Fruit fly (Drosophila melanogaster) whole organism, embryonic: ENCODE measurements around the gene Bap60.

Source experiments
- ATbp ChIP-seq: fragments of 200-800 bp; sonication (Bioruptor generic); optimal IDR thresholded peaks from 2 replicates; lab custom pipeline; 2017; ENCODE audit warnings: missing biosample characterization, mild to moderate bottlenecking, missing genetic modification characterization, missing genetic modification reagents
- Ada2b ChIP-seq: fragments of 200-800 bp; sonication (Bioruptor generic); IDR thresholded peaks from 2 replicates; pipeline ENCODE4 v1.3.6; 2022; ENCODE audit warnings: missing biosample characterization, missing genetic modification characterization
- Antp ChIP-seq: fragments of 200-800 bp; sonication (Bioruptor generic); optimal IDR thresholded peaks from 3 replicates; lab custom pipeline; 2016; ENCODE audit warnings: missing biosample characterization, missing genetic modification characterization
- Atf3 ChIP-seq: fragments of 200-800 bp; sonication (Bioruptor generic); optimal IDR thresholded peaks from 3 replicates; lab custom pipeline; 2016; ENCODE audit warnings: missing biosample characterization, missing genetic modification characterization
- CG10959 ChIP-seq: fragments of 200-800 bp; sonication (Bioruptor generic); IDR thresholded peaks from 2 replicates; pipeline ENCODE4 v1.3.6; 2022; ENCODE audit warnings: missing biosample characterization, missing genetic modification characterization
- CG11247 ChIP-seq: fragments of 200-800 bp; sonication (Bioruptor generic); IDR thresholded peaks from 2 replicates; pipeline ENCODE4 v1.3.6; 2022; ENCODE audit warnings: missing biosample characterization, missing genetic modification characterization
- CG11504 ChIP-seq: fragments of 200-800 bp; sonication (Bioruptor generic); optimal IDR thresholded peaks from 3 replicates; lab custom pipeline; 2019; ENCODE audit warnings: missing biosample characterization, mild to moderate bottlenecking, missing genetic modification characterization, moderate library complexity
- CG12104 ChIP-seq: fragments of 200-800 bp; sonication (Bioruptor generic); optimal IDR thresholded peaks from 3 replicates; lab custom pipeline; 2016; ENCODE audit warnings: missing biosample characterization, missing genetic modification characterization
- CG17385 ChIP-seq: fragments of 200-800 bp; sonication (Bioruptor generic); optimal IDR thresholded peaks from 3 replicates; lab custom pipeline; 2018; ENCODE audit warnings: missing biosample characterization, mild to moderate bottlenecking, missing genetic modification characterization
- CG18619 ChIP-seq: fragments of 200-800 bp; sonication (Bioruptor generic); optimal IDR thresholded peaks from 3 replicates; lab custom pipeline; 2017; ENCODE audit warnings: missing biosample characterization, mild to moderate bottlenecking, missing genetic modification characterization
- CG2120 ChIP-seq: fragments of 200-800 bp; sonication (Bioruptor generic); optimal IDR thresholded peaks from 3 replicates; lab custom pipeline; 2016; ENCODE audit warnings: missing biosample characterization, missing genetic modification characterization
- CG3163 ChIP-seq: fragments of 200-800 bp; sonication (Bioruptor generic); optimal IDR thresholded peaks from 3 replicates; lab custom pipeline; 2016; ENCODE audit warnings: missing biosample characterization, missing genetic modification characterization
- CG32767 ChIP-seq: fragments of 200-800 bp; sonication (Bioruptor generic); IDR thresholded peaks from 2 replicates; pipeline ENCODE4 v1.3.6; 2022; ENCODE audit warnings: missing biosample characterization, missing genetic modification characterization
- CG5180 ChIP-seq: fragments of 200-800 bp; sonication (Bioruptor generic); optimal IDR thresholded peaks from 3 replicates; lab custom pipeline; 2017; ENCODE audit warnings: missing biosample characterization, missing genetic modification characterization, mild to moderate bottlenecking, moderate library complexity, missing genetic modification reagents
- CG6254 ChIP-seq: fragments of 200-800 bp; sonication (Bioruptor generic); optimal IDR thresholded peaks from 3 replicates; lab custom pipeline; 2017; ENCODE audit warnings: mild to moderate bottlenecking, missing biosample characterization, missing genetic modification reagents, missing genetic modification characterization
- CG6765 ChIP-seq: fragments of 200-800 bp; sonication (Bioruptor generic); optimal IDR thresholded peaks from 3 replicates; lab custom pipeline; 2017; ENCODE audit warnings: missing biosample characterization, mild to moderate bottlenecking, missing genetic modification characterization
- CG6813 ChIP-seq: fragments of 200-800 bp; sonication (Bioruptor generic); optimal IDR thresholded peaks from 2 replicates; lab custom pipeline; 2017; ENCODE audit warnings: missing biosample characterization, missing genetic modification characterization, mild to moderate bottlenecking, moderate library complexity, missing genetic modification reagents
- CG7839 ChIP-seq: fragments of 200-800 bp; sonication (Bioruptor generic); optimal IDR thresholded peaks from 3 replicates; lab custom pipeline; 2018; ENCODE audit warnings: missing biosample characterization, mild to moderate bottlenecking, missing genetic modification characterization, moderate library complexity
- CG8359 ChIP-seq: fragments of 200-800 bp; sonication (Bioruptor generic); optimal IDR thresholded peaks from 2 replicates; lab custom pipeline; 2017; ENCODE audit warnings: missing biosample characterization, mild to moderate bottlenecking, missing genetic modification characterization, borderline replicate concordance
- CG9817 ChIP-seq: fragments of 200-800 bp; sonication (Bioruptor generic); optimal IDR thresholded peaks from 2 replicates; lab custom pipeline; 2018; ENCODE audit warnings: missing biosample characterization, mild to moderate bottlenecking, missing genetic modification characterization, moderate library complexity
- Chrac-16 ChIP-seq: fragments of 200-800 bp; sonication (Bioruptor generic); optimal IDR thresholded peaks from 3 replicates; lab custom pipeline; 2016; ENCODE audit warnings: missing biosample characterization, missing genetic modification characterization
- Dad ChIP-seq: fragments of 200-800 bp; sonication (Bioruptor generic); optimal IDR thresholded peaks from 3 replicates; lab custom pipeline; 2016; ENCODE audit warnings: missing biosample characterization, missing genetic modification characterization
- Elba2 ChIP-seq: fragments of 200-800 bp; sonication (Bioruptor generic); optimal IDR thresholded peaks from 3 replicates; lab custom pipeline; 2016; ENCODE audit warnings: missing biosample characterization, missing genetic modification characterization
- Gsc ChIP-seq: fragments of 200-800 bp; sonication (Bioruptor generic); IDR thresholded peaks from 2 replicates; pipeline ENCODE4 v1.3.6; 2022; ENCODE audit warnings: missing biosample characterization, missing genetic modification characterization
- Oli ChIP-seq: fragments of 200-800 bp; sonication (Bioruptor generic); optimal IDR thresholded peaks from 2 replicates; lab custom pipeline; 2018; ENCODE audit warnings: missing biosample characterization, mild to moderate bottlenecking, missing genetic modification characterization, moderate library complexity
- Optix ChIP-seq: fragments of 200-800 bp; sonication (Bioruptor generic); IDR thresholded peaks from 3 replicates; pipeline ENCODE4 v1.3.6; 2022; ENCODE audit warnings: missing biosample characterization, missing genetic modification characterization
- Pdp1 ChIP-seq, 2 experiments: fragments of 200-800 bp; sonication (Bioruptor generic); optimal IDR thresholded peaks; 3 replicates each; lab custom pipeline; 2016; ENCODE audit warnings: missing biosample characterization in 2 of 2, missing genetic modification characterization in 2 of 2, mild to moderate bottlenecking in 1 of 2, moderate library complexity in 1 of 2
- Rfx ChIP-seq: fragments of 200-800 bp; sonication (Bioruptor generic); IDR thresholded peaks from 2 replicates; pipeline ENCODE4 v1.3.6; 2022; ENCODE audit warnings: missing biosample characterization, missing genetic modification characterization
- Sin3A ChIP-seq: fragments of >200 bp; optimal IDR thresholded peaks from 2 replicates; lab custom pipeline; 2018
- Sry-δ ChIP-seq: fragments of 200-800 bp; sonication (Bioruptor generic); optimal IDR thresholded peaks from 2 replicates; lab custom pipeline; 2016; ENCODE audit warnings: missing biosample characterization, missing genetic modification characterization
- amos ChIP-seq: fragments of 200-800 bp; sonication (Bioruptor generic); IDR thresholded peaks from 2 replicates; pipeline ENCODE4 v1.3.6; 2022; ENCODE audit warnings: missing biosample characterization, missing genetic modification characterization; ENCODE audit not compliant: partially characterized antibody
- aop ChIP-seq: fragments of 200-800 bp; sonication (Bioruptor generic); IDR thresholded peaks from 2 replicates; pipeline ENCODE4 v1.3.6; 2022; ENCODE audit warnings: missing biosample characterization, missing genetic modification characterization
- bcd ChIP-seq: fragments of 200-800 bp; sonication (Bioruptor generic); optimal IDR thresholded peaks from 2 replicates; lab custom pipeline; 2017; ENCODE audit warnings: missing biosample characterization, mild to moderate bottlenecking, missing genetic modification characterization
- bowl ChIP-seq: fragments of 200-800 bp; sonication (Bioruptor generic); IDR thresholded peaks from 2 replicates; pipeline ENCODE4 v1.3.6; 2022; ENCODE audit warnings: missing biosample characterization, missing genetic modification characterization
- bsh ChIP-seq, 2 experiments: fragments of 200-800 bp; sonication (Bioruptor generic); optimal IDR thresholded peaks; 2 replicates each; lab custom pipeline; 2017 to 2018; ENCODE audit warnings: mild to moderate bottlenecking in 2 of 2, missing biosample characterization in 2 of 2, missing genetic modification characterization in 2 of 2, moderate library complexity in 1 of 2
- cwo ChIP-seq: fragments of 200-800 bp; sonication (Bioruptor generic); optimal IDR thresholded peaks from 3 replicates; lab custom pipeline; 2017; ENCODE audit warnings: missing biosample characterization, missing genetic modification characterization, mild to moderate bottlenecking, moderate library complexity, missing genetic modification reagents
- dmrt99B ChIP-seq: fragments of 200-800 bp; sonication (Bioruptor generic); optimal IDR thresholded peaks from 2 replicates; lab custom pipeline; 2018; ENCODE audit warnings: missing biosample characterization, mild to moderate bottlenecking, missing genetic modification characterization, moderate library complexity
- dysf ChIP-seq: fragments of 200-800 bp; sonication (Bioruptor generic); IDR thresholded peaks from 3 replicates; pipeline ENCODE4 v1.3.6; 2022; ENCODE audit warnings: missing biosample characterization, missing genetic modification characterization
- eyg ChIP-seq: fragments of 200-800 bp; sonication (Bioruptor generic); optimal IDR thresholded peaks from 3 replicates; lab custom pipeline; 2016; ENCODE audit warnings: missing biosample characterization, missing genetic modification characterization
- insv ChIP-seq, 2 experiments: fragments of 200-800 bp; sonication (Bioruptor generic); optimal IDR thresholded peaks; 3 replicates each; lab custom pipeline; 2016 to 2018; ENCODE audit warnings: missing biosample characterization in 2 of 2, missing genetic modification characterization in 2 of 2
- jigr1 ChIP-seq: fragments of 200-800 bp; sonication (Bioruptor generic); IDR thresholded peaks from 3 replicates; pipeline ENCODE4 v1.3.6; 2022; ENCODE audit warnings: missing biosample characterization, missing genetic modification characterization
- jing ChIP-seq: fragments of 200-800 bp; sonication (Bioruptor generic); optimal IDR thresholded peaks from 2 replicates; lab custom pipeline; 2018; ENCODE audit warnings: missing biosample characterization, mild to moderate bottlenecking, missing genetic modification characterization
- nerfin-1 ChIP-seq: fragments of 200-800 bp; sonication (Bioruptor generic); optimal IDR thresholded peaks from 3 replicates; lab custom pipeline; 2019; ENCODE audit warnings: missing biosample characterization, mild to moderate bottlenecking, missing genetic modification characterization, moderate library complexity
- nmo ChIP-seq: fragments of 200-800 bp; sonication (Bioruptor generic); optimal IDR thresholded peaks from 2 replicates; lab custom pipeline; 2018; ENCODE audit warnings: missing biosample characterization, mild to moderate bottlenecking, missing genetic modification characterization, moderate library complexity
- sens ChIP-seq: fragments of 200-800 bp; sonication (Bioruptor generic); peaks from one replicate; lab custom pipeline; 2016; ENCODE audit warnings: missing biosample characterization, missing genetic modification characterization
- seq ChIP-seq: fragments of 200-800 bp; sonication (Bioruptor generic); IDR thresholded peaks from 2 replicates; pipeline ENCODE4 v1.3.6; 2022; ENCODE audit warnings: missing biosample characterization, missing genetic modification characterization
- tap ChIP-seq: fragments of 200-800 bp; optimal IDR thresholded peaks from 3 replicates; lab custom pipeline; 2019; ENCODE audit warnings: missing biosample characterization, mild to moderate bottlenecking, missing genetic modification characterization, moderate library complexity
- trem ChIP-seq: fragments of 200-800 bp; optimal IDR thresholded peaks from 3 replicates; lab custom pipeline; 2019; ENCODE audit warnings: missing biosample characterization, mild to moderate bottlenecking, missing genetic modification characterization, moderate library complexity
- wdn ChIP-seq: fragments of 200-800 bp; sonication (Bioruptor generic); IDR thresholded peaks from 2 replicates; pipeline ENCODE4 v1.3.6; 2022; ENCODE audit warnings: missing biosample characterization, missing genetic modification characterization
- zfh1 ChIP-seq: fragments of 200-800 bp; sonication (Bioruptor generic); IDR thresholded peaks from 3 replicates; pipeline ENCODE4 v1.3.6; 2022; ENCODE audit warnings: missing biosample characterization, missing genetic modification characterization

The Bap60 gene

DNA sequence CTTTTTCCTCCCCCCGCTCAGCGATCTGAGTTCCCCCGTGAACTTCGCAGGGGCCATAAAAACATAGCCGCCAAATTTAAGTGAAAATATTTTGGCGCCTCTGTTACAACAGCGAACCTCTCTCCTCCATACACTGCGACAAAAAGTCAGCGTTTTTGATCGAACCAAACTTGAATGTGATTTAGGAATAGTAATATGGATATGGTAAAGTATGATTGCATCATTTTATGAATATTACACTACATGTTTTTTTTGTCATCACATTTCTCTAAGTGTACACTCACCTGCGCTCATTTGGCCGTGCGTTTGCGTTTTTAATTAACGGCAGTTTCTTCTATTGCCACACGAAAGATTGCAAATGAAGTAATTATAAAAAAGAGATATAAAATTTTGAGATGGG, 23.6 kb downstream of the Bap60 start (continued):
- TF ChIP-seq tap (tag; lab: Kevin White, UChicago) (peak; percentile 42), wdn (GFP tag; lab: Robert Waterston, UW) (0 out of 2 replicates have a peak, but pooled peaks have one; percentile 8), cwo (peak; percentile 39), CG11504 (tag; lab: Kevin White, UChicago) (peak; percentile 79), CG18619 (GFP tag; lab: Kevin White, UChicago) (peak; percentile 9), sens (GFP tag; lab: Kevin White, UChicago) (peak; percentile 90), Pdp1 (GFP tag; optimal IDR thresholded peaks at IDR 0.05; lab: Kevin White, UChicago) (peak; percentile 33 to 44), trem (tag; lab: Kevin White, UChicago) (no peak), aop (GFP tag; lab: Robert Waterston, UW) (no peak), CG9817 (peak; percentile 26), Chrac-16 (GFP tag; lab: Kevin White, UChicago) (peak; percentile 46), insv (GFP tag; optimal IDR thresholded peaks at IDR 0.05; lab: Kevin White, UChicago) (no peak), dmrt99B (tag; lab: Kevin White, UChicago) (peak; percentile 84), zfh1 (peak; percentile 72), Sry-δ (GFP tag; lab: Kevin White, UChicago) (peak; percentile 8), CG2120 (GFP tag; lab: Kevin White, UChicago) (peak; percentile 24), bcd (GFP tag; lab: Kevin White, UChicago) (peak; percentile 52), eyg (GFP tag; lab: Kevin White, UChicago) (no peak), CG6813 (GFP tag; lab: Kevin White, UChicago) (peak; percentile 31), CG10959 (GFP tag; lab: Robert Waterston, UW) (0 out of 2 replicates have a peak, but pooled peaks have one; percentile 18), Atf3 (GFP tag; lab: Kevin White, UChicago) (peak; percentile 36), Gsc (GFP tag; lab: Robert Waterston, UW) (0 out of 2 replicates have a peak, but pooled peaks have one; percentile 31), CG12104 (peak; percentile 43), CG17385 (GFP tag; lab: Kevin White, UChicago) (peak; percentile 60), Optix (GFP tag; lab: Robert Waterston, UW) (peak; percentile 61; the same call in 2 of the 3 replicates), seq (GFP tag; lab: Robert Waterston, UW) (0 out of 2 replicates have a peak, but pooled peaks have one; percentile 33), amos (GFP tag; lab: Robert Waterston, UW) (no peak), Elba2 (GFP tag; lab: Kevin White, UChicago) (no peak), bowl (GFP tag; lab: Robert Waterston, UW) (no peak), CG7839 (tag; lab: Kevin White, UChicago) (peak; percentile 62), jing (peak; percentile 54), CG5180 (peak; percentile 50), CG32767 (GFP tag; lab: Robert Waterston, UW) (no peak), CG8359 (GFP tag; lab: Kevin White, UChicago) (peak; percentile 37), Rfx (peak; percentile 41; the same call in 1 of the 2 replicates), CG11247 (GFP tag; lab: Robert Waterston, UW) (0 out of 2 replicates have a peak, but pooled peaks have one; percentile 7), ATbp (GFP tag; lab: Kevin White, UChicago) (peak; percentile 59), jigr1 (no peak), Sin3A (lab: Kevin White, UChicago) (no peak), Dad (GFP tag; lab: Kevin White, UChicago) (no peak), Antp (peak; percentile 40), CG6254 (GFP tag; lab: Kevin White, UChicago) (peak; percentile 9), bsh (GFP tag; optimal IDR thresholded peaks at IDR 0.05; lab: Kevin White, UChicago) (peak in 1 of 2 experiments; percentile 55), CG6765 (no peak), CG3163 (GFP tag; lab: Kevin White, UChicago) (peak; percentile 21), nmo (GFP tag; lab: Kevin White, UChicago) (peak; percentile 53), dysf (peak; percentile 61), Oli (tag; lab: Kevin White, UChicago) (peak; percentile 70), Ada2b (GFP tag; lab: Robert Waterston, UW) (peak; percentile 65), nerfin-1 (tag; lab: Kevin White, UChicago) (peak; percentile 53)
